Worm (Caenorhabditis elegans) whole organism, L1 larva: ENCODE results near the gene T23F2.5.

Source experiments
- C04F5.9 ChIP-seq: sonication (generic microtip); optimal IDR thresholded peaks from 2 replicates; lab custom pipeline; 2016; ENCODE audit warnings: missing genetic modification characterization, missing compliant biosample characterization
- C16A3.4 ChIP-seq: fragments of 150-350 bp; optimal IDR thresholded peaks from 2 replicates; lab custom pipeline; 2014; ENCODE audit warnings: missing biosample characterization, missing genetic modification characterization
- C34B4.2 ChIP-seq: sonication (generic microtip); optimal IDR thresholded peaks from 2 replicates; lab custom pipeline; 2017; ENCODE audit warnings: mild to moderate bottlenecking, missing genetic modification characterization, missing compliant biosample characterization
- F16B12.6 ChIP-seq: fragments of 150-350 bp; optimal IDR thresholded peaks from 2 replicates; lab custom pipeline; 2014; ENCODE audit warnings: missing biosample characterization, missing genetic modification characterization
- aha-1 ChIP-seq: fragments of 150-350 bp; optimal IDR thresholded peaks from 2 replicates; lab custom pipeline; 2014; ENCODE audit warnings: missing biosample characterization, missing genetic modification characterization
- alr-1 ChIP-seq: fragments of 200-800 bp; sonication (Bioruptor generic); optimal IDR thresholded peaks from 2 replicates; lab custom pipeline; 2018; ENCODE audit warnings: borderline replicate concordance, mild to moderate bottlenecking, missing genetic modification characterization, missing compliant biosample characterization
- ama-1 ChIP-seq: fragments of 150-350 bp; optimal IDR thresholded peaks from 2 replicates; lab custom pipeline; 2014
- ceh-63 ChIP-seq: fragments of 200-800 bp; sonication (Bioruptor generic); optimal IDR thresholded peaks from 2 replicates; lab custom pipeline; 2018; ENCODE audit warnings: mild to moderate bottlenecking, missing genetic modification characterization, missing compliant biosample characterization
- ceh-8 ChIP-seq: fragments of 200-800 bp; sonication (Bioruptor generic); optimal IDR thresholded peaks from 2 replicates; lab custom pipeline; 2018; ENCODE audit warnings: mild to moderate bottlenecking, missing genetic modification characterization, moderate library complexity, missing compliant biosample characterization
- ceh-82 ChIP-seq, 3 experiments: fragments of 150-350 bp in 1 of 3; sonication (generic microtip) in 2 of 3; optimal IDR thresholded peaks; 2 replicates each; lab custom pipeline; 2014 to 2017; ENCODE audit warnings: missing biosample characterization in 3 of 3, missing genetic modification characterization in 3 of 3
- ceh-88 ChIP-seq: fragments of 200-800 bp; sonication (Bioruptor generic); IDR thresholded peaks from 2 replicates; pipeline ENCODE4 v1.3.6; 2022; ENCODE audit warnings: missing genetic modification characterization, missing compliant biosample characterization
- ceh-90 ChIP-seq: sonication (generic microtip); optimal IDR thresholded peaks from 2 replicates; lab custom pipeline; 2016; ENCODE audit warnings: missing genetic modification characterization, missing compliant biosample characterization
- dpl-1 ChIP-seq, 3 experiments: fragments of 150-350 bp in 2 of 3; sonication (generic microtip) in 1 of 3; optimal IDR thresholded peaks; 2 replicates each; lab custom pipeline; 2014 to 2017; ENCODE audit warnings: missing biosample characterization in 3 of 3, missing genetic modification characterization in 3 of 3, missing genetic modification reagents in 3 of 3
- efl-1 ChIP-seq, 4 experiments: fragments of 150-350 bp; optimal IDR thresholded peaks in 3 of 4; peaks in 1 of 4; 1 replicate in 1 of 4; 2 replicates in 3 of 4; lab custom pipeline; 2014; ENCODE audit warnings: missing biosample characterization in 2 of 4, missing genetic modification characterization in 2 of 4, missing genetic modification reagents in 2 of 4
- efl-3 ChIP-seq: fragments of 200-800 bp; sonication (Bioruptor generic); optimal IDR thresholded peaks from 2 replicates; lab custom pipeline; 2018; ENCODE audit warnings: mild to moderate bottlenecking, missing genetic modification characterization, missing compliant biosample characterization
- egl-13 ChIP-seq: sonication (generic microtip); optimal IDR thresholded peaks from 2 replicates; lab custom pipeline; 2016; ENCODE audit warnings: missing genotype, missing genetic modification reagents, missing genetic modification characterization, missing compliant biosample characterization
- elt-2 ChIP-seq: sonication (generic microtip); optimal IDR thresholded peaks from 2 replicates; lab custom pipeline; 2016; ENCODE audit warnings: missing genetic modification characterization, mild to moderate bottlenecking, inconsistent platforms, missing compliant biosample characterization, missing genetic modification reagents
- fkh-10 ChIP-seq: sonication (generic microtip); optimal IDR thresholded peaks from 2 replicates; lab custom pipeline; 2017; ENCODE audit warnings: missing biosample characterization, missing genetic modification reagents, missing genetic modification characterization
- fkh-8 ChIP-seq: sonication (generic microtip); optimal IDR thresholded peaks from 2 replicates; lab custom pipeline; 2016; ENCODE audit warnings: mild to moderate bottlenecking, missing genetic modification characterization, missing compliant biosample characterization
- fos-1 ChIP-seq: fragments of 150-350 bp; optimal IDR thresholded peaks from 2 replicates; lab custom pipeline; 2014; ENCODE audit warnings: missing biosample characterization, missing genetic modification characterization
- grh-1 ChIP-seq: fragments of 200-800 bp; sonication (Bioruptor generic); IDR thresholded peaks from 2 replicates; pipeline ENCODE4 v1.3.6; 2022; ENCODE audit warnings: missing genetic modification reagents, missing genetic modification characterization, missing compliant biosample characterization
- hlh-17 ChIP-seq: fragments of 200-800 bp; sonication (Bioruptor generic); optimal IDR thresholded peaks from 2 replicates; lab custom pipeline; 2018; ENCODE audit warnings: missing genetic modification characterization, mild to moderate bottlenecking, missing compliant biosample characterization, moderate library complexity, borderline replicate concordance
- irx-1 ChIP-seq: sonication (generic microtip); optimal IDR thresholded peaks from 2 replicates; lab custom pipeline; 2016; ENCODE audit warnings: missing genetic modification characterization, missing compliant biosample characterization
- isw-1 ChIP-seq: fragments of 200-800 bp; sonication (Bioruptor generic); IDR thresholded peaks from 2 replicates; pipeline ENCODE4 v1.3.6; 2022; ENCODE audit warnings: missing genetic modification characterization, missing compliant biosample characterization
- jun-1 ChIP-seq: fragments of 150-350 bp; optimal IDR thresholded peaks from 2 replicates; lab custom pipeline; 2014; ENCODE audit warnings: missing biosample characterization, missing genetic modification reagents, missing genetic modification characterization
- lin-13 ChIP-seq: fragments of 150-350 bp; optimal IDR thresholded peaks from 2 replicates; lab custom pipeline; 2014; ENCODE audit warnings: missing biosample characterization, missing genetic modification reagents, missing genetic modification characterization
- lin-14 ChIP-seq: fragments of 200-800 bp; sonication (Bioruptor generic); optimal IDR thresholded peaks from 2 replicates; lab custom pipeline; 2018; ENCODE audit warnings: mild to moderate bottlenecking, missing genetic modification characterization, moderate library complexity, missing compliant biosample characterization
- lin-15B ChIP-seq: fragments of 150-350 bp; sonication (generic microtip); optimal IDR thresholded peaks from 3 replicates; lab custom pipeline; 2014; ENCODE audit warnings: missing biosample characterization, missing genetic modification characterization
- lin-39 ChIP-seq: fragments of 150-350 bp; optimal IDR thresholded peaks from 2 replicates; lab custom pipeline; 2014; ENCODE audit warnings: missing biosample characterization, missing genetic modification reagents, missing genetic modification characterization
- lsy-2 ChIP-seq, 2 experiments: fragments of 150-350 bp; optimal IDR thresholded peaks; 2 replicates each; lab custom pipeline; 2014; ENCODE audit warnings: missing biosample characterization in 2 of 2, missing genetic modification characterization in 2 of 2
- mef-2 ChIP-seq: fragments of 150-350 bp; optimal IDR thresholded peaks from 2 replicates; lab custom pipeline; 2014; ENCODE audit warnings: missing biosample characterization, missing genetic modification characterization
- mep-1 ChIP-seq: fragments of 150-350 bp; optimal IDR thresholded peaks from 2 replicates; lab custom pipeline; 2014; ENCODE audit warnings: missing biosample characterization, missing genetic modification characterization
- nhr-11 ChIP-seq: fragments of 150-350 bp; optimal IDR thresholded peaks from 2 replicates; lab custom pipeline; 2014; ENCODE audit warnings: missing biosample characterization, missing genetic modification characterization
- nhr-19 ChIP-seq: fragments of 200-800 bp; sonication (Bioruptor generic); conservative IDR thresholded peaks from 2 replicates; pipeline ENCODE4 v1.3.6; 2022; ENCODE audit warnings: missing genetic modification characterization, missing compliant biosample characterization
- nhr-20 ChIP-seq: sonication (generic microtip); optimal IDR thresholded peaks from 2 replicates; lab custom pipeline; 2016; ENCODE audit warnings: mild to moderate bottlenecking, missing genetic modification characterization, missing compliant biosample characterization
- nhr-28 ChIP-seq: fragments of 150-350 bp; optimal IDR thresholded peaks from 2 replicates; lab custom pipeline; 2014; ENCODE audit warnings: missing biosample characterization, missing genetic modification characterization
- nhr-71 ChIP-seq: sonication (generic microtip); optimal IDR thresholded peaks from 2 replicates; lab custom pipeline; 2016; ENCODE audit warnings: mild to moderate bottlenecking, missing genetic modification characterization, moderate library complexity, missing compliant biosample characterization
- nhr-77 ChIP-seq: fragments of 150-350 bp; optimal IDR thresholded peaks from 2 replicates; lab custom pipeline; 2014; ENCODE audit warnings: missing biosample characterization, missing genetic modification characterization
- nhr-84 ChIP-seq: sonication (generic microtip); optimal IDR thresholded peaks from 2 replicates; lab custom pipeline; 2017; ENCODE audit warnings: missing biosample characterization, missing genetic modification characterization
- nhr-85 ChIP-seq: sonication (generic microtip); peaks from one replicate; lab custom pipeline; 2016; ENCODE audit warnings: missing genetic modification characterization, inconsistent platforms, missing compliant biosample characterization
- pqm-1 ChIP-seq: sonication (generic microtip); optimal IDR thresholded peaks from 3 replicates; lab custom pipeline; 2017; ENCODE audit warnings: missing biosample characterization, missing genetic modification characterization
- skn-1 ChIP-seq: fragments of 150-350 bp; optimal IDR thresholded peaks from 2 replicates; lab custom pipeline; 2014; ENCODE audit warnings: missing biosample characterization, missing genetic modification characterization
- snu-23 ChIP-seq: sonication (generic microtip); optimal IDR thresholded peaks from 2 replicates; lab custom pipeline; 2016; ENCODE audit warnings: missing genetic modification characterization, missing compliant biosample characterization
- sox-4 ChIP-seq: sonication (generic microtip); optimal IDR thresholded peaks from 2 replicates; lab custom pipeline; 2016; ENCODE audit warnings: missing genetic modification characterization, missing compliant biosample characterization
- sptf-1 ChIP-seq: fragments of 150-350 bp; optimal IDR thresholded peaks from 2 replicates; lab custom pipeline; 2014; ENCODE audit warnings: missing biosample characterization, missing genetic modification characterization
- sup-37 ChIP-seq: fragments of 200-800 bp; sonication (Bioruptor generic); optimal IDR thresholded peaks from 2 replicates; lab custom pipeline; 2018; ENCODE audit warnings: mild to moderate bottlenecking, missing genetic modification characterization, missing compliant biosample characterization
- swsn-7 ChIP-seq: sonication (generic microtip); optimal IDR thresholded peaks from 2 replicates; lab custom pipeline; 2016; ENCODE audit warnings: missing genetic modification characterization, missing compliant biosample characterization
- unc-98 ChIP-seq: fragments of 200-800 bp; sonication (Bioruptor generic); IDR thresholded peaks from 2 replicates; pipeline ENCODE4 v1.3.6; 2022; ENCODE audit warnings: missing genetic modification characterization, missing compliant biosample characterization
- vab-15 ChIP-seq: sonication (generic microtip); optimal IDR thresholded peaks from 2 replicates; lab custom pipeline; 2017; ENCODE audit warnings: missing genotype, mild to moderate bottlenecking, missing genetic modification characterization, missing compliant biosample characterization
- xbp-1 ChIP-seq: sonication (generic microtip); optimal IDR thresholded peaks from 2 replicates; lab custom pipeline; 2016; ENCODE audit warnings: missing genetic modification characterization, missing compliant biosample characterization
- zag-1 ChIP-seq: fragments of 150-350 bp; optimal IDR thresholded peaks from 2 replicates; lab custom pipeline; 2014; ENCODE audit warnings: missing biosample characterization, missing genetic modification characterization
- zip-4 ChIP-seq: fragments of 200-800 bp; sonication (Bioruptor generic); optimal IDR thresholded peaks from 2 replicates; lab custom pipeline; 2018; ENCODE audit warnings: mild to moderate bottlenecking, missing genetic modification characterization, moderate library complexity, missing compliant biosample characterization

T23F2.5 gene

ce11 chrX:5522769-5523601 is 6.0 kb upstream of the T23F2.5 start, which contains the start of gene mboa-3 (continued):
- TF ChIP-seq nhr-71 (tag; lab: Kevin White, UChicago), result peak; percentile 75
- TF ChIP-seq lsy-2 (tag; optimal IDR thresholded peaks at IDR 0.05; lab: Kevin White, UChicago), result no peak
- no peak for TF ChIP-seq skn-1 (tag; lab: Kevin White, UChicago)
- TF ChIP-seq lin-13 (GFP tag; lab: Kevin White, UChicago), result peak; percentile 5
- TF ChIP-seq C34B4.2 (tag; lab: Kevin White, UChicago), result no peak
- TF ChIP-seq lin-39 (tag; lab: Kevin White, UChicago), result no peak
- TF ChIP-seq pqm-1, result no peak
- peak; percentile 56 for TF ChIP-seq snu-23 (GFP tag; lab: Kevin White, UChicago)
- TF ChIP-seq nhr-28 (tag; lab: Kevin White, UChicago), result no peak
- TF ChIP-seq sox-4, result no peak
- TF ChIP-seq mep-1 (tag; lab: Kevin White, UChicago), result no peak
- no peak for TF ChIP-seq fkh-8
- no peak for TF ChIP-seq nhr-11
- TF ChIP-seq ceh-88 (GFP tag; lab: Robert Waterston, UW), result no peak
- no peak for TF ChIP-seq vab-15 (tag; lab: Kevin White, UChicago)
- TF ChIP-seq isw-1 (GFP tag; lab: Robert Waterston, UW), result no peak
- no peak for TF ChIP-seq zag-1 (tag; lab: Kevin White, UChicago)
- TF ChIP-seq nhr-84 (tag; lab: Kevin White, UChicago), result no peak
- TF ChIP-seq alr-1 (tag; lab: Kevin White, UChicago), result no peak
- TF ChIP-seq nhr-20, result peak; percentile 83
- TF ChIP-seq ceh-82 (tag; optimal IDR thresholded peaks at IDR 0.05; lab: Kevin White, UChicago), result no peak
- TF ChIP-seq egl-13, result no peak
- no peak for TF ChIP-seq zip-4 (GFP tag; lab: Kevin White, UChicago)
- TF ChIP-seq elt-2 (tag; lab: Kevin White, UChicago), result peak; percentile 67
- no peak for TF ChIP-seq dpl-1 (GFP tag; optimal IDR thresholded peaks at IDR 0.05; lab: Kevin White, UChicago)
- no peak for TF ChIP-seq ama-1
- no peak for TF ChIP-seq unc-98 (GFP tag; lab: Robert Waterston, UW)
- no peak for TF ChIP-seq sup-37 (GFP tag; lab: Kevin White, UChicago)
- no peak for TF ChIP-seq C04F5.9 (tag; lab: Kevin White, UChicago)
- TF ChIP-seq C16A3.4 (tag; lab: Kevin White, UChicago), result no peak
- TF ChIP-seq grh-1 (GFP tag; lab: Robert Waterston, UW), result no peak
- no peak for TF ChIP-seq jun-1
- TF ChIP-seq sptf-1 (tag; lab: Kevin White, UChicago), result no peak
- TF ChIP-seq lin-14, result peak; percentile 73
- TF ChIP-seq ceh-63 (GFP tag; lab: Kevin White, UChicago), result no peak
- no peak for TF ChIP-seq lin-15B (tag; lab: Kevin White, UChicago)
- TF ChIP-seq efl-1 (optimal IDR thresholded peaks at IDR 0.05; lab: Kevin White, UChicago), result no peak
- TF ChIP-seq efl-1 (GFP tag; optimal IDR thresholded peaks at IDR 0.05 in 1 of 2; lab: Kevin White, UChicago), result no peak
- TF ChIP-seq fkh-10 (GFP tag; lab: Kevin White, UChicago), result no peak
- no peak for TF ChIP-seq ceh-8 (GFP tag; lab: Kevin White, UChicago)
- TF ChIP-seq fos-1 (tag; lab: Kevin White, UChicago), result no peak
- no peak for TF ChIP-seq xbp-1
- peak; percentile 26 for TF ChIP-seq swsn-7
- peak; percentile 16 for TF ChIP-seq efl-3 (GFP tag; lab: Kevin White, UChicago)
- TF ChIP-seq F16B12.6 (tag; lab: Kevin White, UChicago), result no peak
- no peak for TF ChIP-seq nhr-77 (tag; lab: Kevin White, UChicago)
- no peak for TF ChIP-seq aha-1 (tag; lab: Kevin White, UChicago)
- TF ChIP-seq irx-1 (tag; lab: Kevin White, UChicago), result no peak
- TF ChIP-seq mef-2 (tag; lab: Kevin White, UChicago), result no peak
- no peak for TF ChIP-seq hlh-17 (GFP tag; lab: Kevin White, UChicago)
- no peak for TF ChIP-seq ceh-90 (tag; lab: Kevin White, UChicago)
- peak; percentile 43; the same call in 1 of the 2 replicates for TF ChIP-seq nhr-19
- TF ChIP-seq nhr-85, result peak; percentile 86
